Fruit fly (Drosophila melanogaster) Kc167 (cell line): ENCODE data around the gene obst-B.

Experiments
- Myc ChIP-seq: fragments of >200 bp; optimal IDR thresholded peaks from 2 replicates; lab custom pipeline; 2017; ENCODE audit warnings: missing external identifiers
- Sin3A ChIP-seq: fragments of >200 bp; optimal IDR thresholded peaks from 2 replicates; lab custom pipeline; 2018; ENCODE audit warnings: missing external identifiers
- h ChIP-seq: fragments of >200 bp; optimal IDR thresholded peaks from 3 replicates; lab custom pipeline; 2018; ENCODE audit warnings: missing external identifiers
- insv ChIP-seq: fragments of >200 bp; optimal IDR thresholded peaks from 3 replicates; lab custom pipeline; 2018; ENCODE audit warnings: missing external identifiers
- psq ChIP-seq: fragments of >200 bp; optimal IDR thresholded peaks from 2 replicates; lab custom pipeline; 2017; ENCODE audit warnings: missing external identifiers
- ttk ChIP-seq: sonication (Bioruptor generic); optimal IDR thresholded peaks from 2 replicates; lab custom pipeline; 2017; ENCODE audit warnings: missing external identifiers

The obst-B gene

DNA sequence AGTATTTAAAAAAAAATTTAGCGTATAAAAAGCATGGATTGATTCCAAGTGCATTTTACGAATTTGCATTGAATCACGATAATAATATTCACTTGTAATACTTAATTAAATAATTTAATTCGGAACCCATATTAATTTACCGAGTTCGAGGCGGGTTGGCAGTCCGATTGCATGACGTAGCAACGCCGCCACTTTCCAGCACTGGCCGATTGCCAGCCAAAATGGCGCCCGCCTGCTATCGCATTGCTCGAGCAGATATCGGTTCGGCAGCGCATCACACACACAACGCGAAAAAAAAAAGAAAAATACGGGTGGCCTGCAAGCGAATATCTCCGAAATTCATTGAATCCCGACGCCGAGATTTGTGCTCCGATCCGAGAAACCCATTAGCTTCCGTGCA, 28.9 kb upstream of the obst-B start, which contains the start of gene Ndf:
Ndf (plus strand) TSS at position 240 of the 400 bp plus-strand sequence.
- TF ChIP-seq ttk (no peak), h (lab: Kevin White, UChicago) (no peak), Myc (lab: Kevin White, UChicago) (no peak), psq (lab: Kevin White, UChicago) (no peak), insv (lab: Kevin White, UChicago) (no peak), Sin3A (no peak)

DNA sequence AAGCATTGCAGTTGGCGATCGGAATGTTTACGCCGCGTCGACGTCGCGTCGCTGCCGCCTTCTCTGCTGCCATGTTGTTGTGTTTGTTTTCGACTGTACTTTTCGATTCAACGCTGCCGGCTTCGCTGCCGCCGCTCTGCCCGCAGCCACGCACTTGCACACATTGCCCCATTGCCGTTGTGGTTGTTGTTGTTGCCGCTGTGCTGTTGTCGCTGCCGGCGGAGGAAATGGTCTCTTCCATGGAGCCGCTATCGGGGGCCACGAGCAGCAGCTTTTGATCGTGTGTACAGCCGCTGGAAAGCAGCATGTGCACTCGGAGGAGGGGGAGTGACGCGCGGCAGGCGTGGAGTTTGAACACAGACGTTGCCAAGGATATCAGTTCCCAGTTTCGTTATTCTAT, 27.9 kb upstream of the obst-B start:
- TF ChIP-seq Myc (lab: Kevin White, UChicago) = no peak
- TF ChIP-seq Sin3A = no peak
- TF ChIP-seq ttk = no peak
- TF ChIP-seq insv (lab: Kevin White, UChicago) = no peak
- TF ChIP-seq psq (lab: Kevin White, UChicago) = no peak

DNA sequence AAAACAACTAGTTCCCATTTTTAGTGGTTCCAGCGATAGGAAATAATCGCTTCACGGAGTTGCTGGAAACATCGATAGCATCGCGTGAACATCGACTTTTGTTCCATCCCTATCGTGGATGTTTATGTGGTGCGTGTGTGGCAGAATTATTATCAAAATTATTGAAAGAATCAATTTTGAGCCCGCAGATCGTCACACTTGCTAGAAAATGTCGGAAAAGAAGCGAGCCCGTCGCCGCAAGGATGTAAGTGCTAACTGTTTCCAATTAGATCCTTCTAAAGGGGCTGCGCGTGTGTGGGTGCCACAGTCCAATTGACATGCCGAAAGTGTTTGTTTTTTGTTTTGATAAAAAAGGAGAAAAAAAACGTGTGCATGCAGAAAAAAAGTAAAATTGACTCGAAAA, 23.2 kb upstream of the obst-B start, which contains the start of gene Trp1:
Trp1 (plus strand) TSS at position 89 of the 403 bp plus-strand sequence.
- TF ChIP-seq Sin3A = no peak
- no peak for TF ChIP-seq ttk
- TF ChIP-seq Myc (lab: Kevin White, UChicago) = no peak

DNA sequence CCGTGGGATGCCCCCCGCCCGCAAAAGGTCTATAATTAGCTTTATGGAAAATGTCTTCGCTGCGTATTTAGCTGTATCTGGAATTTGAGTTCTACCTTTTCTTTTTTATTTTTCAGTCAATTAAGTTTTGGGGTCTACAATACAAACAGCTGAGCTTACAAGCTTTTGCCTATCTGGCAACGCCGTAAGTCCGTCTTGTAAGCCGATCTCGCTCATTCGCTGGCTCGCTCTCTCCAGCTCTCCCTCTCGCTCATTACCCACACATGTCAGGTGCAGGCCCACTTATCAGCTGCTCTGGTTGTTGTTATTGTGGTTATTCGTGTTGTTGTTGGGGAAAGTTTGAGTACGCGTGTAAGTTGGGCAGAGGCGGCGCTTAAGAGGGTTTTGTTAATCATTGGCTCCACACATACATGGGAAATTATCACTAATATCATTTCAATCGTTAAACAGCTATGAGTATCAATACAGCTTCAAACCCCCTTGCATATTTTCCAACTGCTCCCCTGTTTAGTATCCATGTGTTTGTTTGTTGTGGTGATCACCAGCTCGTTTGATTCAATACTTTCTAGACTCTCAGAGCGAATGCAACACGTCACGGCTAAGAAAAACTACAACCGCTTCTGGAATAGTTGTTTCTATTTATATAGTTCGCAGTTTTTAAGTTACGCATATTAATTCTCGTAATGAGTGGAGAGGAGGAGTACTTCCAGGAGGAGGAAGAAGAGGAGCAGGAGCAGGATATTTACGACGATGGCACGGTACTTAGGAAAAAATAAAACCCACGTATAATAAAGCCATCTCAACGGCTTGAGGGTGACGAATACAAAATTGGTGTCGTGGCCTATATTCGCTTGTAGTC, 22.5 kb upstream of the obst-B start:
- TF ChIP-seq psq (lab: Kevin White, UChicago) (no peak), ttk (no peak), Myc (lab: Kevin White, UChicago) (no peak), insv (lab: Kevin White, UChicago) (no peak), Sin3A (no peak), h (lab: Kevin White, UChicago) (no peak)

DNA sequence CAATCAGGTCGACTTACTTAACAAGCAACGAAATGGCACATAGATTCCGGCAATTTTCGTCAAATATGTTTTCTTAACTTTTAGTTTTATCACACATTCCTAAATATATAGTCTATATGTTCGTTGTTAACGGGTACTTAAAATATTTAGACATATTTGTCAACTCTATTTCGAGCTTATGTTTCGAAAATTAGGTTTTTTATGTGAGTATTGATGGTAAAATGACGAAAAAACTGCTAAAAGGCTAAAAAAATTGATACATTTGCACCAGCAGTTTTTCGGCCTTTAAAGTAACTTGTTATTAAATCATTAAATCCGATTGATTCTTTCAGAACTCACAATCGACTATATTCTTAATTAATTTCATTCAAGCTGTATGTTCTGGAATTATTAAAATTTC, 15.1 kb upstream of the obst-B start, which contains the start of gene CG13131:
CG13131 (minus strand) TSS at position 101 of the 400 bp plus-strand sequence.
- TF ChIP-seq psq (lab: Kevin White, UChicago) = no peak
- TF ChIP-seq ttk = no peak
- TF ChIP-seq Sin3A = no peak
- no peak for TF ChIP-seq h (lab: Kevin White, UChicago)
- TF ChIP-seq insv (lab: Kevin White, UChicago) = no peak
- no peak for TF ChIP-seq Myc (lab: Kevin White, UChicago)

DNA sequence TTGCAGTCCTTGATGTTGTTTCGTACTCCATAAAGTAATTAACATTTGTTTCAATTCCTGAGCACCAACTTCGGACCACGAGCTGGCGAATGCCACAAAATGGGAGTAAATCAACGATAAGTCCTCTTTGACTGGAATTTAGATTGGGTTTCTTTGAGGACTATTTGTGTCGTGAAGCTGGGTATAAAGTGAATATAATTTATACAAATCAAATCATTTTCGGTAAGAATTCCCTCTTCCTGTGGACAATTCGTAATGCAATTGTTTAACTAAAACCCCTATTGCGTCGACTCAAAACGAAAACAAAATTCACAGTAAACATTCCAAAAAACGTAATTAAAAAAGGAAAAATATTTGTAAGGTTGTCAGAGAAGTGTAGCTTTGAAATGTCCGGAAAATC, 6.1 kb upstream of the obst-B start, which contains the start of gene CG13127:
CG13127 (plus strand) TSS at position 301 of the 400 bp plus-strand sequence.
- TF ChIP-seq psq (lab: Kevin White, UChicago) = no peak
- no peak for TF ChIP-seq insv (lab: Kevin White, UChicago)
- no peak for TF ChIP-seq Sin3A
- TF ChIP-seq Myc (lab: Kevin White, UChicago) = no peak
- TF ChIP-seq ttk = no peak
- no peak for TF ChIP-seq h (lab: Kevin White, UChicago)

DNA sequence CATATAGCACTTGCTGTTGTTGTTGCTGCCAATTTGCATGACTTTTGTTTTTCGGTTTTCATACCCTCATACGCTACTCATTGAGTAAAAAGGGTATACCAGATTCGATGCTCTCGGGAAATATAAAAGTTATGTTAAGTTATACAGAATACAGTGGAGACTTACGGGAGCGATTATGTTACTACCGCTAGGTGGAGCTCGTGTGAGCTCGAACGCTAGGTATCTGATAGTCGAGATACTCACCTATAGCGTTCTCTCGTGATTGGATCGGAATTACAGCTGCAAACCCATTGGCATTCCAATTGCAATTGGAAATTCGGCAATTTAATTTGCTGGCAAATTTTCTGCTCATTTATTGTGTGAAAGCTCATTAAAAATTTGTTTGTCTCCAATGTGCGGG, 920 bp downstream of the obst-B start:
- TF ChIP-seq Sin3A = no peak
- no peak for TF ChIP-seq h (lab: Kevin White, UChicago)
- TF ChIP-seq insv (lab: Kevin White, UChicago) = no peak
- no peak for TF ChIP-seq psq (lab: Kevin White, UChicago)
- no peak for TF ChIP-seq ttk
- TF ChIP-seq Myc (lab: Kevin White, UChicago) = no peak

DNA sequence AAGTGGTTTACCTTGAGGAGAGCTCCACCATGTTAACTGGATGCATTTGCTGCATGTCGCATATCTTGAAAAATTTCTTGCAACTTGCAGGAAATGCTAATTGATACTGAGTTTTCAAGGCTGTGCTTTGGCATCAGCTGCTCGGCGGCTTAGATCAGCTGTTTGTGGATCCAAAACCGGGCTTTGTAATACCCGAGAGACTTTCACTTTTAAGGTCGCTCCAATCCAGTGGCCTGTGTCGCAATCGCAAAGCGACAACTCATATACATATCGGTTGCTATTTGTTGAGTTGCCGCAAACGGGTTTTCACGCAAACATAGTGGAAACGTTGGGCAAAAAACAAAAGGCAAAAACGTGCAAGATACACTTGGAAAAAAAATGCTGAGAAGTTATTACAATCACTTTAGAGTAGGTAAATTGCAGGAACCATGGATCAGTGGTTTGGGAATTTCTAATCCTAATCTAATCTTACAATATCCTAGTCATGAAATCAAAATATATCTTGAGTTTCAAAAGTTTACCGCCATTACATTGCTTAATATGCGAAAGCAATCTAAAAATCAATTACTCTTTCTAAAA, 3.4 kb downstream of the obst-B start:
- no peak for TF ChIP-seq psq (lab: Kevin White, UChicago)
- no peak for TF ChIP-seq ttk
- no peak for TF ChIP-seq h (lab: Kevin White, UChicago)
- TF ChIP-seq Sin3A = no peak
- TF ChIP-seq insv (lab: Kevin White, UChicago) = no peak

DNA sequence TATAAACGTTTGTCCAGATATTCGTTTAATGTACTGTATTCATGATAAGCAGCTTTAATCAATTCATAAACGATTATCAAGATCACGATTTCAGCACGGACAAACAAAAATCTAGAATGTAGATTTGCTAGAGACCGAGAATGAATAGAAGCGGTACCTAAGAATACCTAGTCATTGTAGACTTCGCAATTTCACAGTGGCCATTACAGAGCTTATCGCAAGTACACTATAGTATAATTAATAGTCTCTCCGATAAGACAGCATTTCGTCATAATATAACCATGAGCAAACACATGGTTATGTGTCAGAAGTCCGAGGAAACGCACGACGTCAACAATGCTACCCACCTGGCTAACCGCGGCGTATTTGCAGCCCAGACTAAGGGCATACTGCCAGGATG, 16.8 kb downstream of the obst-B start, which contains the start of gene CG33301:
CG33301 (plus strand) TSS at position 301 of the 400 bp plus-strand sequence.
- TF ChIP-seq insv (lab: Kevin White, UChicago) (no peak), h (lab: Kevin White, UChicago) (no peak), Myc (lab: Kevin White, UChicago) (no peak), ttk (no peak), Sin3A (no peak), psq (lab: Kevin White, UChicago) (no peak)

DNA sequence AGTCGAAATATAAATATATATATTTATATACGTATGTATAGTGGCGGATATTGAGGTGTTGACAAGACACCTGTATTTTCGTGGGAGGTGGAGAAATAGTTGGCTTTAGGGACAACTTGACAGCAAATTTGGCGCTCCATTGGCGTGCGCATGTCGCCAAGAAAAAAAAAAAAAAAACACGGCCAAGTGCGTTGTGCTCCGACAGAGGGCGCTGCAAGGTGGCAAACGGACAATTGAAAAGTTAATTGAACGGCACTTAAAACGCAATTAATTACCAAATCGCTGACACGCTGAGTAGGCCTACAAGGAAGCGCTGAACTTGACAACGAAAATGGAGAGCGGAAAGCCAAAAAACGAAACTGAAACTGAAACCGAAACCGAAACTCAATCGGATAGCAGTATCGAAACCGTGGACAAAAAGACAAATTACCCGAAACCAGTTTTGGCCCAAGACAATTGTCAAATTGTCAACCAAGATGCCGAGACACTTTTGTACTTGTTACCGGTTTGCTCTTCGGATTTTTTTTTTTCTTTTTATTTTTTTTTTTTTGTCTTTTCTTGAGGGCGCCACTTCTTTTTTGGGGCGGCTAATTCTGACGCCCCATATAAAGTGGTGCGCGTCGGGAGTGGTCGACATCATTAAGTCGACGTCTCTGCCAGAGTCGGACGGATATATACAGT, 21.2 kb downstream of the obst-B start, which contains the start of gene Cpr31A:
Cpr31A (plus strand) TSS at position 631 of the 681 bp plus-strand sequence.
- TF ChIP-seq h (lab: Kevin White, UChicago) (no peak), Sin3A (no peak), Myc (lab: Kevin White, UChicago) (no peak), insv (lab: Kevin White, UChicago) (no peak), ttk (no peak), psq (lab: Kevin White, UChicago) (no peak)

DNA sequence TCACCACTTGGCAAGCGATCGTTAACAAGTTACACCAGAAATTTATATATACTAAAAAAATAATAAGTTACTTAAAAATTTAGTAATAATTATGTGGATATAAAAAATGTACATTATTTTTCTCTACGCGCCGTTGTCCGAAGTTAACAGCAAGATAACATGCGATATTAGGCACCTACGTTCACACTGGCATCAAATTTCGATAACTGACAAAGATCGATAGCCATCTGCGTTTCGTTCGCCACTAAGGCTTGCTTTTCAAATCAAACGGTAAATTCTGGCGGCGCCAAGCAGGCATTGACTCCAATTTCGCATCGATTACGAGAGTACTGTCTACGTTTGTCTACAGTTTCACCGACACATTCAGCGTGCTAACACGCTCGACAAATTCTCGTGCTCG, 24.2 kb downstream of the obst-B start, which contains the start of gene Pen:
Pen (plus strand) TSS at position 196 of the 400 bp plus-strand sequence.
- TF ChIP-seq psq (lab: Kevin White, UChicago) (no peak), ttk (no peak), insv (lab: Kevin White, UChicago) (no peak), h (lab: Kevin White, UChicago) (no peak), Sin3A (no peak)
